Fruit fly (Drosophila melanogaster) whole organism, prepupa: ENCODE data around the gene wdn.

Experiments
- Blimp-1 ChIP-seq: fragments of 200-800 bp; sonication (Bioruptor generic); optimal IDR thresholded peaks from 3 replicates; lab custom pipeline; 2017; ENCODE audit warnings: missing biosample characterization, missing genetic modification characterization, mild to moderate bottlenecking, moderate library complexity, missing genetic modification reagents
- CG10631 ChIP-seq: fragments of 200-800 bp; sonication (Bioruptor generic); optimal IDR thresholded peaks from 2 replicates; lab custom pipeline; 2016; ENCODE audit warnings: missing biosample characterization, missing genetic modification characterization
- CG10669 ChIP-seq: fragments of 200-800 bp; sonication (Bioruptor generic); optimal IDR thresholded peaks from 3 replicates; lab custom pipeline; 2018; ENCODE audit warnings: missing biosample characterization, mild to moderate bottlenecking, missing genetic modification characterization, moderate library complexity
- CG11294 ChIP-seq: fragments of 200-800 bp; sonication (Bioruptor generic); IDR thresholded peaks from 2 replicates; pipeline ENCODE4 v1.3.6; 2022; ENCODE audit warnings: missing biosample characterization, missing genetic modification characterization
- CG11762 ChIP-seq: fragments of 200-800 bp; sonication (Bioruptor generic); optimal IDR thresholded peaks from 3 replicates; lab custom pipeline; 2016; ENCODE audit warnings: missing biosample characterization, missing genetic modification characterization; ENCODE audit not compliant: insufficient read depth
- CG11902 ChIP-seq: fragments of 200-800 bp; sonication (Bioruptor generic); optimal IDR thresholded peaks from 3 replicates; lab custom pipeline; 2016; ENCODE audit warnings: missing biosample characterization, missing genetic modification characterization
- CG15336 ChIP-seq: fragments of 200-800 bp; sonication (Bioruptor generic); IDR thresholded peaks from 2 replicates; pipeline ENCODE4 v1.3.6; 2022; ENCODE audit warnings: missing biosample characterization, missing genetic modification characterization
- CG1621 ChIP-seq: fragments of 200-800 bp; sonication (Bioruptor generic); optimal IDR thresholded peaks from 3 replicates; lab custom pipeline; 2018; ENCODE audit warnings: missing biosample characterization, mild to moderate bottlenecking, missing genetic modification characterization
- CG16779 ChIP-seq: fragments of 200-800 bp; sonication (Bioruptor generic); optimal IDR thresholded peaks from 3 replicates; lab custom pipeline; 2017; ENCODE audit warnings: missing biosample characterization, mild to moderate bottlenecking, missing genetic modification characterization
- CG3032 ChIP-seq: fragments of 200-800 bp; optimal IDR thresholded peaks from 2 replicates; lab custom pipeline; 2019; ENCODE audit warnings: missing biosample characterization, mild to moderate bottlenecking, missing genetic modification characterization, moderate library complexity
- CG31627 ChIP-seq: fragments of 200-800 bp; sonication (Bioruptor generic); optimal IDR thresholded peaks from 3 replicates; lab custom pipeline; 2016; ENCODE audit warnings: missing biosample characterization, missing genetic modification characterization
- CG32006 ChIP-seq: fragments of 200-800 bp; sonication (Bioruptor generic); optimal IDR thresholded peaks from 3 replicates; lab custom pipeline; 2017; ENCODE audit warnings: missing biosample characterization, mild to moderate bottlenecking, missing genetic modification characterization
- CG34406 ChIP-seq: fragments of 200-800 bp; sonication (Bioruptor generic); optimal IDR thresholded peaks from 3 replicates; lab custom pipeline; 2016; ENCODE audit warnings: missing biosample characterization, missing genetic modification characterization
- CG3919 ChIP-seq: fragments of 200-800 bp; sonication (Bioruptor generic); optimal IDR thresholded peaks from 3 replicates; lab custom pipeline; 2016; ENCODE audit warnings: missing biosample characterization, missing genetic modification characterization
- CG4318 ChIP-seq: fragments of 200-800 bp; sonication (Bioruptor generic); optimal IDR thresholded peaks from 3 replicates; lab custom pipeline; 2017; ENCODE audit warnings: missing biosample characterization, mild to moderate bottlenecking, missing genetic modification characterization
- CG6163 ChIP-seq: fragments of 200-800 bp; sonication (Bioruptor generic); IDR thresholded peaks from 3 replicates; pipeline ENCODE4 v1.3.6; 2022; ENCODE audit warnings: missing biosample characterization, missing genetic modification characterization
- CG6276 ChIP-seq: fragments of 200-800 bp; sonication (Bioruptor generic); optimal IDR thresholded peaks from 2 replicates; lab custom pipeline; 2017; ENCODE audit warnings: missing biosample characterization, mild to moderate bottlenecking, missing genetic modification characterization
- CG6792 ChIP-seq: fragments of 200-800 bp; sonication (Bioruptor generic); optimal IDR thresholded peaks from 3 replicates; lab custom pipeline; 2016; ENCODE audit warnings: missing biosample characterization, missing genetic modification characterization
- CG6808 ChIP-seq: fragments of 200-800 bp; sonication (Bioruptor generic); optimal IDR thresholded peaks from 3 replicates; lab custom pipeline; 2017; ENCODE audit warnings: missing biosample characterization, missing genetic modification characterization, mild to moderate bottlenecking, moderate library complexity, missing genetic modification reagents
- CG6854 ChIP-seq: fragments of 200-800 bp; sonication (Bioruptor generic); optimal IDR thresholded peaks from 2 replicates; lab custom pipeline; 2017; ENCODE audit warnings: missing biosample characterization, mild to moderate bottlenecking, missing genetic modification characterization
- CG8119 ChIP-seq: fragments of 200-800 bp; sonication (Bioruptor generic); IDR thresholded peaks from 3 replicates; pipeline ENCODE4 v1.3.6; 2022; ENCODE audit warnings: missing biosample characterization, missing genetic modification characterization
- CG8319 ChIP-seq: fragments of 200-800 bp; sonication (Bioruptor generic); optimal IDR thresholded peaks from 3 replicates; lab custom pipeline; 2016; ENCODE audit warnings: missing biosample characterization, missing genetic modification characterization
- CG8632 ChIP-seq: fragments of 200-800 bp; sonication (Bioruptor generic); optimal IDR thresholded peaks from 3 replicates; lab custom pipeline; 2016; ENCODE audit warnings: missing biosample characterization, missing genetic modification characterization
- Eip75B ChIP-seq: fragments of 200-800 bp; sonication (Bioruptor generic); optimal IDR thresholded peaks from 3 replicates; lab custom pipeline; 2016; ENCODE audit warnings: missing biosample characterization, missing genetic modification characterization
- Eip78C ChIP-seq: fragments of 200-800 bp; sonication (Bioruptor generic); peaks from one replicate; lab custom pipeline; 2016; ENCODE audit warnings: missing biosample characterization, missing genetic modification characterization
- Eip93F ChIP-seq: fragments of 200-800 bp; sonication (Bioruptor generic); optimal IDR thresholded peaks from 2 replicates; lab custom pipeline; 2016; ENCODE audit warnings: missing biosample characterization, mild to moderate bottlenecking, missing genetic modification characterization
- Ets21C ChIP-seq: fragments of 200-800 bp; sonication (Bioruptor generic); optimal IDR thresholded peaks from 3 replicates; lab custom pipeline; 2016; ENCODE audit warnings: missing biosample characterization, missing genetic modification characterization
- Ets96B ChIP-seq: fragments of 200-800 bp; optimal IDR thresholded peaks from 2 replicates; lab custom pipeline; 2019; ENCODE audit warnings: missing biosample characterization, mild to moderate bottlenecking, missing genetic modification characterization, moderate library complexity
- Gug ChIP-seq: fragments of 200-800 bp; sonication (Bioruptor generic); IDR thresholded peaks from 2 replicates; pipeline ENCODE4 v1.3.6; 2022; ENCODE audit warnings: missing biosample characterization, missing genetic modification characterization
- Hr4 ChIP-seq: fragments of 200-800 bp; sonication (Bioruptor generic); optimal IDR thresholded peaks from 3 replicates; lab custom pipeline; 2016; ENCODE audit warnings: missing biosample characterization, missing genetic modification characterization
- Lpt ChIP-seq: fragments of 200-800 bp; sonication (Bioruptor generic); optimal IDR thresholded peaks from 3 replicates; lab custom pipeline; 2016; ENCODE audit warnings: missing biosample characterization, missing genetic modification characterization
- Met ChIP-seq: fragments of 200-800 bp; sonication (Bioruptor generic); optimal IDR thresholded peaks from 3 replicates; lab custom pipeline; 2016; ENCODE audit warnings: missing biosample characterization, missing genetic modification characterization
- OdsH ChIP-seq: fragments of 200-800 bp; sonication (Bioruptor generic); optimal IDR thresholded peaks from 3 replicates; lab custom pipeline; 2016; ENCODE audit warnings: missing biosample characterization, missing genetic modification characterization
- Sox14 ChIP-seq: fragments of 200-800 bp; sonication (Bioruptor generic); optimal IDR thresholded peaks from 3 replicates; lab custom pipeline; 2016; ENCODE audit warnings: missing biosample characterization, missing genetic modification characterization
- Sox15 ChIP-seq: fragments of 200-800 bp; sonication (Bioruptor generic); optimal IDR thresholded peaks from 3 replicates; lab custom pipeline; 2016; ENCODE audit warnings: missing biosample characterization, missing genetic modification characterization
- achi ChIP-seq: fragments of 200-800 bp; sonication (Bioruptor generic); optimal IDR thresholded peaks from 3 replicates; lab custom pipeline; 2016; ENCODE audit warnings: missing biosample characterization, missing genetic modification characterization
- acj6 ChIP-seq: fragments of 200-800 bp; sonication (Bioruptor generic); optimal IDR thresholded peaks from 3 replicates; lab custom pipeline; 2016; ENCODE audit warnings: missing biosample characterization, missing genetic modification characterization
- dac ChIP-seq: fragments of 200-800 bp; sonication (Bioruptor generic); optimal IDR thresholded peaks from 2 replicates; lab custom pipeline; 2017; ENCODE audit warnings: missing biosample characterization, mild to moderate bottlenecking, missing genetic modification characterization
- eg ChIP-seq: fragments of 200-800 bp; sonication (Bioruptor generic); IDR thresholded peaks from 3 replicates; pipeline ENCODE4 v1.3.6; 2022; ENCODE audit warnings: missing biosample characterization, missing genetic modification characterization
- fd59A ChIP-seq: fragments of 200-800 bp; sonication (Bioruptor generic); optimal IDR thresholded peaks from 2 replicates; lab custom pipeline; 2017; ENCODE audit warnings: missing biosample characterization, mild to moderate bottlenecking, missing genetic modification characterization, missing genetic modification reagents
- net ChIP-seq: fragments of 200-800 bp; sonication (Bioruptor generic); optimal IDR thresholded peaks from 3 replicates; lab custom pipeline; 2016; ENCODE audit warnings: missing biosample characterization, missing genetic modification characterization
- salr ChIP-seq, 2 experiments: fragments of 200-800 bp; sonication (Bioruptor generic); optimal IDR thresholded peaks; 3 replicates each; lab custom pipeline; 2016 to 2018; ENCODE audit warnings: missing biosample characterization in 2 of 2, missing genetic modification characterization in 2 of 2, mild to moderate bottlenecking in 1 of 2
- spab ChIP-seq: fragments of 200-800 bp; sonication (Bioruptor generic); optimal IDR thresholded peaks from 2 replicates; lab custom pipeline; 2017; ENCODE audit warnings: missing biosample characterization, mild to moderate bottlenecking, missing genetic modification characterization, missing genetic modification reagents
- ss ChIP-seq, 2 experiments: fragments of 200-800 bp; sonication (Bioruptor generic); optimal IDR thresholded peaks; 2 replicates in 1 of 2; 3 replicates in 1 of 2; lab custom pipeline; 2017 to 2018; ENCODE audit warnings: mild to moderate bottlenecking in 2 of 2, missing biosample characterization in 2 of 2, missing genetic modification characterization in 2 of 2, moderate library complexity in 1 of 2
- svp ChIP-seq: fragments of 200-800 bp; sonication (Bioruptor generic); peaks from one replicate; lab custom pipeline; 2016; ENCODE audit warnings: missing biosample characterization, missing genetic modification characterization
- topi ChIP-seq: fragments of 200-800 bp; sonication (Bioruptor generic); optimal IDR thresholded peaks from 3 replicates; lab custom pipeline; 2016; ENCODE audit warnings: missing biosample characterization, missing genetic modification characterization

The wdn gene

DNA sequence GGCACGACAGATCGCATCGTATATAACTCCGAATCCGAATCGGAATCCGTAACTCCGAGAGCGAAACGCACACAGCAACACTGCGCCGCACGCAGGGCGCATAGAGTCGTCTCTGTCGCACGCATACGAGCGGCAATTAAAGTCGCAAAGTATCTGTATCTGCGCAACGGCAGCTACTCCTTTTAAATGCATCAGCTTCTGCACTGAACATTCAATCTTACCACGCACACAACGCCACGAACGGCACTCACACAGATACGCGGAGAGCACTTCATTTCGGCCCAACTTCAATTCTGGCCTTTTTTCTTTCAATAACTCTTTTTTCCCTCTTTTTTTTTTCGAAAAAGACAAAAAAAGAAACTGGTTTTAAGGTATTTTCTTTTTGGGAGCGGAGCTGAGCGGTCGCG is 47.1 kb upstream of the wdn start (continued):
- TF ChIP-seq achi (GFP tag; lab: Kevin White, UChicago) (peak; percentile 59), Gug (GFP tag; lab: Robert Waterston, UW) (no peak; the same call in 1 of the 2 replicates), eg (GFP tag; lab: Robert Waterston, UW) (peak; percentile 85), CG8632 (GFP tag; lab: Kevin White, UChicago) (peak; percentile 73), ss (GFP tag; optimal IDR thresholded peaks at IDR 0.05; lab: Kevin White, UChicago) (peak; percentile 98 to 99), CG6854 (GFP tag; lab: Kevin White, UChicago) (peak; percentile 83), CG8319 (GFP tag; lab: Kevin White, UChicago) (peak; percentile 68), CG6163 (GFP tag; lab: Robert Waterston, UW) (peak; percentile 92), salr (GFP tag; optimal IDR thresholded peaks at IDR 0.05; lab: Kevin White, UChicago) (peak; percentile 37 to 46), spab (GFP tag; lab: Kevin White, UChicago) (peak; percentile 94)
- TF ChIP-seq, all 60 proteins: peak for 45

- TF ChIP-seq topi (GFP tag; lab: Kevin White, UChicago): peak; percentile 19
- TF ChIP-seq CG6792 (GFP tag; lab: Kevin White, UChicago): peak; percentile 29
- TF ChIP-seq CG1621: peak; percentile 60
- TF ChIP-seq ss (GFP tag; optimal IDR thresholded peaks at IDR 0.05; lab: Kevin White, UChicago): peak in 1 of 2 experiments; percentile 18
- no peak for TF ChIP-seq Ets21C (GFP tag; lab: Kevin White, UChicago)
- TF ChIP-seq Sox15 (GFP tag; lab: Kevin White, UChicago): no peak
- TF ChIP-seq CG16779: peak; percentile 20
- TF ChIP-seq CG8119: peak; percentile 67; the same call in 2 of the 3 replicates
- no peak for TF ChIP-seq Eip93F (GFP tag; lab: Kevin White, UChicago)
- no peak for TF ChIP-seq CG34406 (GFP tag; lab: Kevin White, UChicago)
- peak; percentile 23 for TF ChIP-seq Met (GFP tag; lab: Kevin White, UChicago)
- no peak for TF ChIP-seq Blimp-1 (GFP tag; lab: Kevin White, UChicago)
- TF ChIP-seq CG32006 (GFP tag; lab: Kevin White, UChicago): peak; percentile 81
- peak; percentile 47 for TF ChIP-seq Ets96B (tag; lab: Kevin White, UChicago)
- peak; percentile 61 for TF ChIP-seq OdsH
- TF ChIP-seq CG11902: no peak
- peak; percentile 74 for TF ChIP-seq CG15336 (GFP tag; lab: Robert Waterston, UW)
- TF ChIP-seq svp (GFP tag; lab: Kevin White, UChicago): peak; percentile 61
- peak; percentile 28 for TF ChIP-seq net (GFP tag; lab: Kevin White, UChicago)
- TF ChIP-seq CG4318 (GFP tag; lab: Kevin White, UChicago): no peak
- TF ChIP-seq CG6808: peak; percentile 31
- no peak for TF ChIP-seq Lpt (GFP tag; lab: Kevin White, UChicago)
- TF ChIP-seq acj6: peak; percentile 47
- TF ChIP-seq achi (GFP tag; lab: Kevin White, UChicago): peak; percentile 26
- TF ChIP-seq CG11762 (GFP tag; lab: Kevin White, UChicago): peak; percentile 19
- TF ChIP-seq dac (GFP tag; lab: Kevin White, UChicago): peak; percentile 63
- TF ChIP-seq CG8632 (GFP tag; lab: Kevin White, UChicago): peak; percentile 3
- no peak for TF ChIP-seq CG8319 (GFP tag; lab: Kevin White, UChicago)
- peak; percentile 1 to 11 for TF ChIP-seq salr (GFP tag; optimal IDR thresholded peaks at IDR 0.05; lab: Kevin White, UChicago)
- peak; percentile 29 for TF ChIP-seq Sox14 (GFP tag; lab: Kevin White, UChicago)
- 0 out of 2 replicates have a peak, but pooled peaks have one; percentile 30 for TF ChIP-seq CG11294 (GFP tag; lab: Robert Waterston, UW)
- peak; percentile 35 for TF ChIP-seq CG6276 (GFP tag; lab: Kevin White, UChicago)
- peak; percentile 52 for TF ChIP-seq CG10631 (GFP tag; lab: Kevin White, UChicago)
- peak; percentile 42 for TF ChIP-seq CG3919 (GFP tag; lab: Kevin White, UChicago)
- TF ChIP-seq spab (GFP tag; lab: Kevin White, UChicago): peak; percentile 35
- TF ChIP-seq Gug (GFP tag; lab: Robert Waterston, UW): peak; percentile 40; the same call in 1 of the 2 replicates
- peak; percentile 60 for TF ChIP-seq CG3032 (tag; lab: Kevin White, UChicago)
- TF ChIP-seq Eip78C: peak; percentile 87
- peak; percentile 70 for TF ChIP-seq Hr4 (GFP tag; lab: Kevin White, UChicago)
- TF ChIP-seq Eip75B (GFP tag; lab: Kevin White, UChicago): peak; percentile 50
- peak; percentile 13 for TF ChIP-seq CG10669 (GFP tag; lab: Kevin White, UChicago)
- TF ChIP-seq CG6163 (GFP tag; lab: Robert Waterston, UW): peak; percentile 77
- TF ChIP-seq CG31627: peak; percentile 30
- peak; percentile 48 for TF ChIP-seq fd59A (GFP tag; lab: Kevin White, UChicago)
- peak; percentile 73; the same call in 2 of the 3 replicates for TF ChIP-seq eg (GFP tag; lab: Robert Waterston, UW)
These were observed 46.3 kb upstream of the wdn start for dm6 chr3R:28857287-28858024.
